Fruit fly (Drosophila melanogaster): ENCODE results near the gene CG6834.

CG6834 gene

DNA sequence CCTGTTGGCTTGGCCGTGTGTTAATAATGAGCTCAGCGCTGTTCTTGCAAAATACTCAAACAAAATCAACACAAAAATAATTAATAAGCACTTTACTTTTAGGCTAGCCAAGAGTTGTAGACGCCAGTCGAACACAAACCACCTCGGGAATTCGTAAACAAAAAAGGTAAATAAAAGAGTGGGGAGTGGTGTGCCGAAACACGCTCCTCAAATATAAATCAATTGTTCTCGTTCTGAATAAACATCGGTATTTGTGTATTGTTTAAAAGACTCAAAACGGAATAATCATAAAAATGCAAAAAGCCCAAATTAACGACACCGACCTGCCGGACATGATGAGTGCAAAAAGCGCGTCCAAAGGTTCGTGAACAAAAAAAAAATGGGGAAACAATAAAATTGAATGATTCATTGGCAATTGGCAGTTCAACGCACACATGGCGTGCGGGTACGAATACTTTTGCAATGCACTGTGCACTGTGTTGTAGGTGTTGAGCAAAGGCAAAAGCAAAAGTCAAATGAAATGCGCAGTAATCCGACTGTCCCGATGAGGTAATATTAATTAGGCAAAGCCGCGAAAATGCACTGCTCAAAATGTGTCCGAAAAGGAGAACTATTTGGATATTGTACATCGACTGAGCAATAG is 47.9 kb downstream of the CG6834 start (continued):
- no peak for TF ChIP-seq CG33213 (GFP tag; optimal IDR thresholded peaks at IDR 0.05)
- no peak for TF ChIP-seq gsb-n (tag; optimal IDR thresholded peaks at IDR 0.05)

- TF ChIP-seq CG13624 (GFP tag; optimal IDR thresholded peaks at IDR 0.05) (no peak), exex (tag; optimal IDR thresholded peaks at IDR 0.05) (peak; percentile 94), Bgb (GFP tag; IDR thresholded peaks at IDR 0.05; ENCODE audit: partially characterized antibody) (no peak), Dip3 (GFP tag; optimal IDR thresholded peaks at IDR 0.05) (no peak), GATAe (GFP tag; conservative IDR thresholded peaks at IDR 0.05) (peak; percentile 35; the same call in 1 of the 2 replicates), pzg (GFP tag; optimal IDR thresholded peaks at IDR 0.05) (no peak), CG3407 (GFP tag; optimal IDR thresholded peaks at IDR 0.05) (no peak), prd (optimal IDR thresholded peaks at IDR 0.05) (no peak), prd (GFP tag; IDR thresholded peaks at IDR 0.05) (no peak), Med (GFP tag) (no peak), hbn (GFP tag; IDR thresholded peaks at IDR 0.05; ENCODE audit: partially characterized antibody) (no peak), CG14014 (GFP tag; IDR thresholded peaks at IDR 0.05) (no peak), Six4 (GFP tag; optimal IDR thresholded peaks at IDR 0.05) (no peak), zfh1 (GFP tag; IDR thresholded peaks at IDR 0.05) (no peak), Awh (GFP tag; IDR thresholded peaks at IDR 0.05) (no peak), Stat92E (GFP tag; optimal IDR thresholded peaks at IDR 0.05) (no peak), NFAT (GFP tag; IDR thresholded peaks at IDR 0.05) (no peak), CG7357 (GFP tag; IDR thresholded peaks at IDR 0.05) (no peak), CG6254 (GFP tag; optimal IDR thresholded peaks at IDR 0.05) (no peak), grau (tag; optimal IDR thresholded peaks at IDR 0.05) (no peak), lov (optimal IDR thresholded peaks at IDR 0.05) (no peak), lov (GFP tag; IDR thresholded peaks at IDR 0.05) (no peak), CG7372 (GFP tag; IDR thresholded peaks at IDR 0.05) (no peak), CG34376 (GFP tag; optimal IDR thresholded peaks at IDR 0.05) (peak; percentile 66), CG6765 (GFP tag; optimal IDR thresholded peaks at IDR 0.05) (no peak), CG9817 (tag; optimal IDR thresholded peaks at IDR 0.05) (no peak), dati (GFP tag; IDR thresholded peaks at IDR 0.05) (no peak), CG4707 (GFP tag; optimal IDR thresholded peaks at IDR 0.05) (no peak), CG4854 (GFP tag; optimal IDR thresholded peaks at IDR 0.05) (no peak), HHEX (GFP tag; optimal IDR thresholded peaks at IDR 0.05) (peak; percentile 12), sug (tag; optimal IDR thresholded peaks at IDR 0.05) (peak; percentile 7), HLH4C (GFP tag; IDR thresholded peaks at IDR 0.05; ENCODE audit: partially characterized antibody) (no peak)
Observed at dm6 chr3R:11637586-11637985, 50.3 kb downstream of the CG6834 start.
